Fruit fly (Drosophila melanogaster) whole organism, pupa: ENCODE measurements around the gene Jon74E.

Experiments
- CG32121 ChIP-seq: fragments of 200-800 bp; sonication (Bioruptor generic); IDR thresholded peaks from 2 replicates; pipeline ENCODE4 v1.3.6; 2022; ENCODE audit warnings: missing biosample characterization, missing genetic modification characterization
- CG9948 ChIP-seq: fragments of 200-800 bp; sonication (Bioruptor generic); optimal IDR thresholded peaks from 2 replicates; lab custom pipeline; 2018; ENCODE audit warnings: missing biosample characterization, mild to moderate bottlenecking, missing genetic modification characterization, moderate library complexity
- D1 ChIP-seq: fragments of 200-800 bp; sonication (Bioruptor generic); optimal IDR thresholded peaks from 2 replicates; lab custom pipeline; 2018; ENCODE audit warnings: missing biosample characterization, mild to moderate bottlenecking, missing genetic modification characterization, moderate library complexity

- TF ChIP-seq D1 (tag; lab: Kevin White, UChicago) (no peak), CG9948 (tag; lab: Kevin White, UChicago) (no peak), CG32121 (GFP tag; lab: Robert Waterston, UW) (peak; percentile 53; the same call in 1 of the 2 replicates)
Observed at dm6 chr3L:17576093-17576885, 27.4 kb upstream of the Jon74E start.
